Worm (Caenorhabditis elegans) whole organism, L4/young adult: ENCODE data around the gene C49H3.12.

Source experiments
- dao-5 ChIP-seq: sonication (generic microtip); optimal IDR thresholded peaks from 2 replicates; lab custom pipeline; 2016; ENCODE audit warnings: missing genotype, missing genetic modification characterization, moderate library complexity, missing compliant biosample characterization
- him-1 ChIP-seq: sonication (generic microtip); optimal IDR thresholded peaks from 2 replicates; lab custom pipeline; 2016; ENCODE audit warnings: missing genotype, missing genetic modification reagents, missing genetic modification characterization, missing compliant biosample characterization

DNA sequence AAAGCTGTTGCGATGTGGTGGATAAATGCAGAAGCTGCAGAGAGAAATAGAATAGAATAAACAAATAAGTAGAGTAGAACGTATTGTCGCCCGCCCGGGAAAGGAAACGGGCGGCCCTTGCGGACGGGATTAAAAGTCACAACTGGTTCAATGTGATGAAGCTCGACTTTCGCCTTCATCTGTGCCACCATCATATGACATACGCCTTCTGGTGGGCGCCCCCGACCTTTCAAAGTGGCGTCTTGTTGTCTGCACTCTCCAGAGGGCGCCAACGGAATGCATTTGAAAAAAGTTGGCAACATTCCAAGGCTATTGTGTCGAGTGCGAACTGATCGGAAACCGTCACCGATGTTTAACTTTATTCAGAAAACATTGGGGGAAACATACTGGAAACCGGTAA is 16.2 kb upstream of the C49H3.12 start:
- TF ChIP-seq him-1 = no peak
- TF ChIP-seq dao-5 = no peak
